Fruit fly (Drosophila melanogaster) whole organism, pupa: ENCODE data around the gene AOX2.
A peak's percentile ranks its signal among the peaks of the same experiment; 100 is the strongest.

Experiments used
- CG10348 ChIP-seq: fragments of 200-800 bp; sonication (Bioruptor generic); IDR thresholded peaks from 2 replicates; pipeline ENCODE4 v1.3.6; 2022; ENCODE audit warnings: missing biosample characterization, missing genetic modification characterization
- CG12605 ChIP-seq: fragments of 200-800 bp; sonication (Bioruptor generic); IDR thresholded peaks from 2 replicates; pipeline ENCODE4 v1.3.6; 2022; ENCODE audit warnings: missing biosample characterization, missing genetic modification characterization
- CG13204 ChIP-seq: fragments of 200-800 bp; sonication (Bioruptor generic); optimal IDR thresholded peaks from 2 replicates; lab custom pipeline; 2018; ENCODE audit warnings: missing biosample characterization, mild to moderate bottlenecking, missing genetic modification characterization, moderate library complexity
- CG14655 ChIP-seq: fragments of 200-800 bp; sonication (Bioruptor generic); optimal IDR thresholded peaks from 3 replicates; lab custom pipeline; 2017; ENCODE audit warnings: mild to moderate bottlenecking, missing biosample characterization, missing genetic modification reagents, missing genetic modification characterization
- CG15710 ChIP-seq: fragments of 200-800 bp; sonication (Bioruptor generic); optimal IDR thresholded peaks from 2 replicates; lab custom pipeline; 2018; ENCODE audit warnings: missing biosample characterization, mild to moderate bottlenecking, missing genetic modification characterization, moderate library complexity
- CG17806 ChIP-seq: fragments of 200-800 bp; sonication (Bioruptor generic); optimal IDR thresholded peaks from 2 replicates; lab custom pipeline; 2018; ENCODE audit warnings: missing biosample characterization, mild to moderate bottlenecking, missing genetic modification characterization, moderate library complexity
- CG32121 ChIP-seq: fragments of 200-800 bp; sonication (Bioruptor generic); IDR thresholded peaks from 2 replicates; pipeline ENCODE4 v1.3.6; 2022; ENCODE audit warnings: missing biosample characterization, missing genetic modification characterization
- CG34367 ChIP-seq: fragments of 200-800 bp; sonication (Bioruptor generic); optimal IDR thresholded peaks from 2 replicates; lab custom pipeline; 2018; ENCODE audit warnings: missing biosample characterization, mild to moderate bottlenecking, missing genetic modification characterization
- CG4496 ChIP-seq: fragments of 200-800 bp; sonication (Bioruptor generic); IDR thresholded peaks from 3 replicates; pipeline ENCODE4 v1.3.6; 2022; ENCODE audit warnings: missing biosample characterization, missing genetic modification characterization
- CG8159 ChIP-seq: fragments of 200-800 bp; sonication (Bioruptor generic); optimal IDR thresholded peaks from 3 replicates; lab custom pipeline; 2018; ENCODE audit warnings: missing biosample characterization, mild to moderate bottlenecking, missing genetic modification characterization, moderate library complexity
- CG8301 ChIP-seq: fragments of 200-800 bp; sonication (Bioruptor generic); optimal IDR thresholded peaks from 2 replicates; lab custom pipeline; 2018; ENCODE audit warnings: missing biosample characterization, mild to moderate bottlenecking, missing genetic modification characterization
- CG9948 ChIP-seq: fragments of 200-800 bp; sonication (Bioruptor generic); optimal IDR thresholded peaks from 2 replicates; lab custom pipeline; 2018; ENCODE audit warnings: missing biosample characterization, mild to moderate bottlenecking, missing genetic modification characterization, moderate library complexity
- D1 ChIP-seq: fragments of 200-800 bp; sonication (Bioruptor generic); optimal IDR thresholded peaks from 2 replicates; lab custom pipeline; 2018; ENCODE audit warnings: missing biosample characterization, mild to moderate bottlenecking, missing genetic modification characterization, moderate library complexity
- EcR ChIP-seq: fragments of 200-800 bp; sonication (Bioruptor generic); optimal IDR thresholded peaks from 3 replicates; lab custom pipeline; 2019; ENCODE audit warnings: missing biosample characterization, missing genetic modification characterization, mild to moderate bottlenecking, moderate library complexity, missing genetic modification reagents
- Ets98B ChIP-seq: fragments of 200-800 bp; sonication (Bioruptor generic); IDR thresholded peaks from 2 replicates; pipeline ENCODE4 v1.3.6; 2022; ENCODE audit warnings: missing biosample characterization, missing genetic modification characterization
- Pif1A ChIP-seq: fragments of 200-800 bp; sonication (Bioruptor generic); optimal IDR thresholded peaks from 3 replicates; lab custom pipeline; 2016; ENCODE audit warnings: missing biosample characterization, missing genetic modification characterization
- Pif1B ChIP-seq: fragments of 200-800 bp; sonication (Bioruptor generic); optimal IDR thresholded peaks from 3 replicates; lab custom pipeline; 2016; ENCODE audit warnings: missing biosample characterization, missing genetic modification characterization
- Snoo ChIP-seq: fragments of 200-800 bp; sonication (Bioruptor generic); optimal IDR thresholded peaks from 3 replicates; lab custom pipeline; 2017; ENCODE audit warnings: missing biosample characterization, mild to moderate bottlenecking, missing genetic modification characterization, inconsistent platforms
- fd96Ca ChIP-seq: fragments of 200-800 bp; sonication (Bioruptor generic); IDR thresholded peaks from 3 replicates; pipeline ENCODE4 v1.3.6; 2022; ENCODE audit warnings: missing biosample characterization, missing genetic modification characterization
- gl ChIP-seq: fragments of 200-800 bp; sonication (Bioruptor generic); optimal IDR thresholded peaks from 2 replicates; lab custom pipeline; 2018; ENCODE audit warnings: missing biosample characterization, mild to moderate bottlenecking, missing genetic modification characterization
- rn ChIP-seq: fragments of 200-800 bp; sonication (Bioruptor generic); IDR thresholded peaks from 2 replicates; pipeline ENCODE4 v1.3.6; 2022; ENCODE audit warnings: missing biosample characterization, missing genetic modification characterization

Gene AOX2

DNA sequence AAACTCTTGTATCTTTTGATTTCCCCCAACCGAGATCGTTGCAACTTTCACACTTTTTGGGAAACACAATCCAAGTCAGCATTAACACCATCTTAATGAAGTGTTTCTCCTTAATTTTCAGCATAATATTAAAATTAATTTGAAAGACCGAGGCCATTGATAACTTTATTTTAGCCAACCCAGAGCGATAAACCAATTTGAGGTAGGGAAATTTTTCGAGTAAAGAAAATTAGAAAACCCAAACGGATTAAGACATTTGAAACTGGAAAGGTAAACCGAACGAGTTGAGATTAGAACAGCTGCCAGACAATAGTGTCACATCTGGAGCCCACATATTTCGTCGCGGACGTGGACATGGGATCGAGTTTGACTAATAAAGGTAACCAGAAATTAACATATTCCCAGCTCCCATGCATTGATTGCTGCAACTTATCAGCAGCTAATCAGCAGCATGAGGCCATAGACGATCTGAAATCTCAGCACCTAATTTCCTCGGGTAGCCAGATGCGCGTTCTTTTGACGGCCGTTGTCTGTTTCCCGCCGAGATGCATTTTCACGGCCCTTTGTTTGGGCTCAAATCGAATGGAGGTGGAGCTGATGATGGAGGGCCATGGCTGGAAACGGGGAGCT lies 40.4 kb upstream of the AOX2 start:
- no peak for TF ChIP-seq CG34367 (tag; lab: Kevin White, UChicago)
- no peak for TF ChIP-seq rn (GFP tag; lab: Robert Waterston, UW)
- TF ChIP-seq CG32121 (GFP tag; lab: Robert Waterston, UW) = no peak
- TF ChIP-seq fd96Ca (GFP tag; lab: Robert Waterston, UW) = no peak
- TF ChIP-seq Pif1A (GFP tag; lab: Kevin White, UChicago) = no peak
- TF ChIP-seq CG17806 (tag; lab: Kevin White, UChicago) = no peak
- no peak for TF ChIP-seq Ets98B (GFP tag; lab: Robert Waterston, UW)
- no peak for TF ChIP-seq CG15710
- TF ChIP-seq, all 21 proteins: peak for 0

DNA sequence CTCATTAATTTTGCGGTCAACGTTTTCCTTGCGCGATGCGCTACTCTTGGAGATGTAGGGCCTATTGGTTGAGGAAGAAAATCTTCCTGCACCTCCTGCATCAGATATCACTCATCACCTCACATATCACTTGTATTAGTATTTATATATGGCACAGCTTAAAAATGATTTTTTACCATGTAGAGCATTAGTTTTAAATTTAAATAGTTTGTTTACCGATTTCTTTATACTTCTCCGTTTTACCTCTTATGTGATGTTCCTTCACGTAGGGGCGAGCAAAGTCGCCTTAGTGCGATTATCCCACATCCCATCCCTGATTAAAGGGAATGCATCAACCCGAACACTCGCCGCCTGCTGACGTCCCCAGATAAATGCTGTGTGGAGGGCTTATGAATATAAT lies 38.5 kb upstream of the AOX2 start:
- TF ChIP-seq CG10348 = no peak
- no peak for TF ChIP-seq CG14655 (GFP tag; lab: Kevin White, UChicago)
- no peak for TF ChIP-seq Pif1B (GFP tag; lab: Kevin White, UChicago)
- TF ChIP-seq CG15710 = peak; percentile 20
- peak; percentile 7 for TF ChIP-seq Snoo (tag; lab: Kevin White, UChicago)
- no peak for TF ChIP-seq gl (tag; lab: Kevin White, UChicago)
- no peak for TF ChIP-seq Ets98B (GFP tag; lab: Robert Waterston, UW)
- no peak for TF ChIP-seq CG13204
- no peak for TF ChIP-seq CG4496
- TF ChIP-seq D1 (tag; lab: Kevin White, UChicago) = no peak
- TF ChIP-seq CG8301 (tag; lab: Kevin White, UChicago) = no peak
- no peak for TF ChIP-seq Pif1A (GFP tag; lab: Kevin White, UChicago)
- no peak for TF ChIP-seq fd96Ca (GFP tag; lab: Robert Waterston, UW)
- TF ChIP-seq CG8159 = peak; percentile 35
- peak; percentile 11 for TF ChIP-seq CG9948
- TF ChIP-seq CG17806 (tag; lab: Kevin White, UChicago) = no peak
- TF ChIP-seq CG34367 (tag; lab: Kevin White, UChicago) = no peak
- no peak for TF ChIP-seq rn (GFP tag; lab: Robert Waterston, UW)
- TF ChIP-seq EcR (GFP tag; lab: Kevin White, UChicago) = no peak

DNA sequence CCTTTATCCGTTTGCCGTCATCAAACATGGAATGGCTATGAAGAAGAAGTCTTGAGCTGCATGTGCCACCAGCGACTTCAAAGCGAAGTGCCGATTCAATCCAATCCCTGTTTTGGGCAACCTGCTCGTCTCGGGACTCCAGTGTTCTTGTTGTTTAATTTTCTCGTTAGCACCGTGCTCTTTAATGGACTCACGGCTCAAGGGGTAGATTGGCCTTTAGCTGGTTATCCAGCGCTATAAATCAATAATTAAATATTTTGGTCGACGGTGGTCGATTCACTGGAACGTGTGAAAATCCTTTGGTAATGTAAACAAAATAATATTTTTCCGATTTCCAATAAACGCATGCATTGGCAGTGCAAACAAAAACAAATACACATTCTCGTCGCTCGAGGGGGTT lies 37.5 kb upstream of the AOX2 start:
- no peak for TF ChIP-seq rn (GFP tag; lab: Robert Waterston, UW)
- TF ChIP-seq EcR (GFP tag; lab: Kevin White, UChicago) = no peak
- no peak for TF ChIP-seq Pif1B (GFP tag; lab: Kevin White, UChicago)
- TF ChIP-seq CG8301 (tag; lab: Kevin White, UChicago) = no peak
- TF ChIP-seq CG15710 = no peak
- TF ChIP-seq Pif1A (GFP tag; lab: Kevin White, UChicago) = no peak
- TF ChIP-seq CG10348 = no peak
- TF ChIP-seq CG12605 (GFP tag; lab: Robert Waterston, UW) = no peak
- TF ChIP-seq fd96Ca (GFP tag; lab: Robert Waterston, UW) = no peak
- TF ChIP-seq CG34367 (tag; lab: Kevin White, UChicago) = no peak
- no peak for TF ChIP-seq CG13204
- no peak for TF ChIP-seq gl (tag; lab: Kevin White, UChicago)
- no peak for TF ChIP-seq Ets98B (GFP tag; lab: Robert Waterston, UW)
- no peak for TF ChIP-seq CG14655 (GFP tag; lab: Kevin White, UChicago)
- no peak for TF ChIP-seq D1 (tag; lab: Kevin White, UChicago)
- no peak for TF ChIP-seq CG8159
- no peak for TF ChIP-seq CG32121 (GFP tag; lab: Robert Waterston, UW)
- no peak for TF ChIP-seq CG9948
- TF ChIP-seq Snoo (tag; lab: Kevin White, UChicago) = no peak
- TF ChIP-seq CG17806 (tag; lab: Kevin White, UChicago) = no peak
- TF ChIP-seq, all 21 proteins: peak for 0

DNA sequence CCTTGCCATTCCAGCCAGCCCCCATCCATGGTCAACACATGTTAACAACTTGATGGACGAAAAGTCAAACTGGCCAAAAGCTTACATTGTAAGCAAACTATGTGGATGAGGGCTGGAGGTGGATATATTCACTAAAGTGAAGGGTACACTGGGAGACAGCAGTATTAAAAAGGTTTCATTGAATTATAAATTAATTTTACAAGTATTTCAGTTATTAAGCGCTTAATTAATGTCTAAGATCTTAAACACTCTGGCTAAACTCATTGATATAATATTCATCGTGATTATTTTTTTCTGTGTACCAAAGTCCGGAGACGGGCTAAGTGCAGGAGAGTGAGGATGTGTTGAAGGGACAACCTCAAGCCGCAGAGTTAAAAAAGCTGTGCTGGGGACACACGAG lies 26.4 kb upstream of the AOX2 start:
- peak; percentile 71 for TF ChIP-seq Pif1A (GFP tag; lab: Kevin White, UChicago)
- peak; percentile 77; the same call in 2 of the 3 replicates for TF ChIP-seq CG4496
- peak; percentile 80 for TF ChIP-seq CG17806 (tag; lab: Kevin White, UChicago)
- TF ChIP-seq D1 (tag; lab: Kevin White, UChicago) = no peak
- no peak for TF ChIP-seq EcR (GFP tag; lab: Kevin White, UChicago)
- TF ChIP-seq rn (GFP tag; lab: Robert Waterston, UW) = no peak
- TF ChIP-seq fd96Ca (GFP tag; lab: Robert Waterston, UW) = no peak
- TF ChIP-seq CG15710 = peak; percentile 83
- 0 out of 2 replicates have a peak, but pooled peaks have one; percentile 15 for TF ChIP-seq CG32121 (GFP tag; lab: Robert Waterston, UW)
- peak; percentile 20; the same call in 1 of the 2 replicates for TF ChIP-seq CG12605 (GFP tag; lab: Robert Waterston, UW)
- TF ChIP-seq Ets98B (GFP tag; lab: Robert Waterston, UW) = peak; percentile 42
- TF ChIP-seq CG13204 = peak; percentile 51
- TF ChIP-seq Pif1B (GFP tag; lab: Kevin White, UChicago) = peak; percentile 69
- TF ChIP-seq CG34367 (tag; lab: Kevin White, UChicago) = peak; percentile 76
- peak; percentile 83 for TF ChIP-seq CG8159
- TF ChIP-seq Snoo (tag; lab: Kevin White, UChicago) = peak; percentile 59
- TF ChIP-seq gl (tag; lab: Kevin White, UChicago) = peak; percentile 43
- TF ChIP-seq CG10348 = no peak
- TF ChIP-seq CG8301 (tag; lab: Kevin White, UChicago) = peak; percentile 38
- TF ChIP-seq CG14655 (GFP tag; lab: Kevin White, UChicago) = peak; percentile 64
- TF ChIP-seq CG9948 = peak; percentile 81
- TF ChIP-seq, all 21 proteins: peak for 16

DNA sequence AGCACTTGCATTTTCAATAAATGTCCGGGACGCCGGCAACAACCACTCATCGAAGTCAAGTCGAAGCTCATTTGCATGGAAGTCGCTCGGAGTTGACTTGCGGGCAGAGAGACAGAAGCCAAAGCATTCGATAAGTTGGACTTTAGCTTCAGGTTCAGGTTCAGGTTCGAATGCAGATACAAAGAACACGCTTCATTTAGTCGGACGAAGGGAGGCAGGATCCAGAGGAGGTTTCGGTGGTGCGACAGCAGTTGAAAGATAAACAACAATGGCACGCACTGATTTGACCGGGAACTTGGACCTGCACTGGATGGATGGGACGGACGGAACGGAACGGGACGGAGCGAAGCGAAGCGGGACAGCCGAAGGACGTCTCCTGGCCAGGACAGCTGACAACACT lies 25.7 kb upstream of the AOX2 start:
- peak; percentile 35 for TF ChIP-seq EcR (GFP tag; lab: Kevin White, UChicago)
- TF ChIP-seq Snoo (tag; lab: Kevin White, UChicago) = no peak
- peak; percentile 5 for TF ChIP-seq gl (tag; lab: Kevin White, UChicago)
- peak; percentile 55 for TF ChIP-seq CG13204
